Worm (Caenorhabditis elegans) whole organism, L2 larva: Measurements from ENCODE around the gene vha-18.

Experiments used
- C34F6.9 ChIP-seq: fragments of 150-350 bp; optimal IDR thresholded peaks from 2 replicates; lab custom pipeline; 2014; ENCODE audit warnings: missing biosample characterization, missing genetic modification characterization
- F13H6.1 ChIP-seq: sonication (generic microtip); optimal IDR thresholded peaks from 2 replicates; lab custom pipeline; 2016; ENCODE audit warnings: missing genetic modification characterization, missing compliant biosample characterization
- R02D3.7 ChIP-seq: fragments of 150-350 bp; optimal IDR thresholded peaks from 2 replicates; lab custom pipeline; 2014; ENCODE audit warnings: missing biosample characterization, missing genetic modification characterization
- Y55F3AM.14 ChIP-seq: fragments of 200-800 bp; sonication (Bioruptor generic); optimal IDR thresholded peaks from 2 replicates; lab custom pipeline; 2018; ENCODE audit warnings: mild to moderate bottlenecking, missing genetic modification characterization, missing compliant biosample characterization
- ZK546.5 ChIP-seq: sonication (generic microtip); optimal IDR thresholded peaks from 2 replicates; lab custom pipeline; 2017; ENCODE audit warnings: missing biosample characterization, missing genetic modification characterization
- alr-1 ChIP-seq: fragments of 150-350 bp; optimal IDR thresholded peaks from 2 replicates; lab custom pipeline; 2014; ENCODE audit warnings: missing biosample characterization, missing genetic modification characterization
- aly-2 ChIP-seq: fragments of 150-350 bp; optimal IDR thresholded peaks from 2 replicates; lab custom pipeline; 2014; ENCODE audit warnings: missing biosample characterization, missing genetic modification characterization
- ama-1 ChIP-seq: fragments of 150-350 bp; optimal IDR thresholded peaks from 2 replicates; lab custom pipeline; 2018; ENCODE audit warnings: inconsistent platforms
- ceh-82 ChIP-seq: fragments of 150-350 bp; optimal IDR thresholded peaks from 2 replicates; lab custom pipeline; 2014; ENCODE audit warnings: missing biosample characterization, missing genetic modification characterization
- crh-2 ChIP-seq: sonication (generic microtip); optimal IDR thresholded peaks from 2 replicates; lab custom pipeline; 2017; ENCODE audit warnings: missing biosample characterization, missing genetic modification characterization
- dmd-4 ChIP-seq: sonication (generic microtip); optimal IDR thresholded peaks from 2 replicates; lab custom pipeline; 2017; ENCODE audit warnings: missing biosample characterization, missing genetic modification characterization
- egl-27 ChIP-seq: sonication (generic microtip); optimal IDR thresholded peaks from 3 replicates; lab custom pipeline; 2017; ENCODE audit warnings: missing biosample characterization, missing genetic modification reagents, missing genetic modification characterization
- elt-1 ChIP-seq: fragments of 150-350 bp; optimal IDR thresholded peaks from 2 replicates; lab custom pipeline; 2014; ENCODE audit warnings: missing biosample characterization, missing genetic modification characterization
- elt-3 ChIP-seq: sonication (generic microtip); optimal IDR thresholded peaks from 2 replicates; lab custom pipeline; 2017; ENCODE audit warnings: missing biosample characterization, missing genetic modification characterization
- fos-1 ChIP-seq: fragments of 150-350 bp; optimal IDR thresholded peaks from 2 replicates; lab custom pipeline; 2014; ENCODE audit warnings: missing biosample characterization, missing genetic modification characterization
- gmeb-1 ChIP-seq: fragments of 150-350 bp; optimal IDR thresholded peaks from 2 replicates; lab custom pipeline; 2014; ENCODE audit warnings: missing biosample characterization, missing genetic modification characterization
- lin-13 ChIP-seq: fragments of 150-350 bp; optimal IDR thresholded peaks from 2 replicates; lab custom pipeline; 2014; ENCODE audit warnings: missing biosample characterization, missing genetic modification reagents, missing genetic modification characterization
- mab-5 ChIP-seq: fragments of 150-350 bp; optimal IDR thresholded peaks from 2 replicates; lab custom pipeline; 2014; ENCODE audit warnings: missing biosample characterization, missing genetic modification characterization
- mbf-1 ChIP-seq: sonication (generic microtip); optimal IDR thresholded peaks from 2 replicates; lab custom pipeline; 2017; ENCODE audit warnings: missing biosample characterization, missing genetic modification characterization
- mdl-1 ChIP-seq, 2 experiments: fragments of 150-350 bp in 1 of 2; sonication (generic microtip) in 1 of 2; optimal IDR thresholded peaks; 2 replicates each; lab custom pipeline; 2017; ENCODE audit warnings: missing biosample characterization in 2 of 2, missing genetic modification characterization in 2 of 2
- nhr-10 ChIP-seq: sonication (generic microtip); optimal IDR thresholded peaks from 2 replicates; lab custom pipeline; 2017; ENCODE audit warnings: missing biosample characterization, missing genetic modification characterization
- nhr-21 ChIP-seq: fragments of 150-350 bp; optimal IDR thresholded peaks from 2 replicates; lab custom pipeline; 2014; ENCODE audit warnings: missing biosample characterization, missing genetic modification characterization
- nhr-237 ChIP-seq: fragments of 150-350 bp; optimal IDR thresholded peaks from 2 replicates; lab custom pipeline; 2014; ENCODE audit warnings: missing biosample characterization, missing genetic modification characterization
- nhr-25 ChIP-seq: fragments of 150-350 bp; sonication (generic microtip); optimal IDR thresholded peaks from 3 replicates; lab custom pipeline; 2014; ENCODE audit warnings: missing biosample characterization, missing genetic modification characterization
- nhr-77 ChIP-seq: fragments of 150-350 bp; optimal IDR thresholded peaks from 2 replicates; lab custom pipeline; 2014; ENCODE audit warnings: missing biosample characterization, missing genetic modification characterization
- peb-1 ChIP-seq: fragments of 150-350 bp; optimal IDR thresholded peaks from 2 replicates; lab custom pipeline; 2014; ENCODE audit warnings: missing biosample characterization, missing genetic modification characterization
- sem-4 ChIP-seq: fragments of 150-350 bp; optimal IDR thresholded peaks from 2 replicates; lab custom pipeline; 2014; ENCODE audit warnings: missing biosample characterization, missing genetic modification reagents, missing genetic modification characterization
- sma-9 ChIP-seq, 2 experiments: fragments of 150-350 bp in 1 of 2; sonication (generic microtip) in 1 of 2; optimal IDR thresholded peaks; 2 replicates each; lab custom pipeline; 2014 to 2016; ENCODE audit warnings: missing genetic modification characterization in 2 of 2, mild to moderate bottlenecking in 1 of 2, missing biosample characterization in 1 of 2, missing compliant biosample characterization in 1 of 2, missing genetic modification reagents in 1 of 2, moderate library complexity in 1 of 2
- snpc-4 ChIP-seq: fragments of 150-350 bp; optimal IDR thresholded peaks from 2 replicates; lab custom pipeline; 2014; ENCODE audit warnings: missing biosample characterization, missing genetic modification characterization
- unc-39 ChIP-seq: fragments of 150-350 bp; optimal IDR thresholded peaks from 2 replicates; lab custom pipeline; 2014; ENCODE audit warnings: missing biosample characterization, missing genetic modification characterization
- unc-55 ChIP-seq: fragments of 150-350 bp; sonication (generic microtip); optimal IDR thresholded peaks from 3 replicates; lab custom pipeline; 2014; ENCODE audit warnings: missing biosample characterization, missing genetic modification reagents, missing genetic modification characterization
- zag-1 ChIP-seq: fragments of 150-350 bp; optimal IDR thresholded peaks from 2 replicates; lab custom pipeline; 2014; ENCODE audit warnings: missing biosample characterization, missing genetic modification characterization
- ztf-11 ChIP-seq: sonication (generic microtip); optimal IDR thresholded peaks from 2 replicates; lab custom pipeline; 2017; ENCODE audit warnings: missing biosample characterization, missing genetic modification characterization
- ztf-4 ChIP-seq: fragments of 150-350 bp; optimal IDR thresholded peaks from 2 replicates; lab custom pipeline; 2014; ENCODE audit warnings: missing biosample characterization, missing genetic modification characterization

vha-18 gene

ce11 chrV:8383716-8384115 lies 29.6 kb downstream of the vha-18 start, which contains the start of gene F52E1.14:
TSS of gene F52E1.14 (plus strand) at chrV:8383922.
- peak; percentile 51 for TF ChIP-seq crh-2
- TF ChIP-seq peb-1 = no peak
- peak; percentile 67 for TF ChIP-seq fos-1 (tag; lab: Kevin White, UChicago)
- TF ChIP-seq F13H6.1 (tag; lab: Kevin White, UChicago) = peak; percentile 39
- TF ChIP-seq sma-9 (GFP tag; optimal IDR thresholded peaks at IDR 0.05; lab: Kevin White, UChicago) = peak; percentile 51
- no peak for TF ChIP-seq sma-9 (tag; optimal IDR thresholded peaks at IDR 0.05; lab: Kevin White, UChicago)
- no peak for TF ChIP-seq zag-1

ce11 chrV:8380076-8380475 lies 33.2 kb downstream of the vha-18 start:
- TF ChIP-seq sem-4 = no peak
- no peak for TF ChIP-seq ama-1 (lab: Kevin White, UChicago)
- TF ChIP-seq aly-2 (tag; lab: Kevin White, UChicago) = no peak
- TF ChIP-seq ztf-4 (tag; lab: Kevin White, UChicago) = no peak
- no peak for TF ChIP-seq nhr-10 (tag; lab: Kevin White, UChicago)
- TF ChIP-seq zag-1 = no peak
- no peak for TF ChIP-seq nhr-77 (tag; lab: Kevin White, UChicago)
- no peak for TF ChIP-seq nhr-237
- no peak for TF ChIP-seq nhr-21
- TF ChIP-seq mdl-1 (tag; optimal IDR thresholded peaks at IDR 0.05; lab: Kevin White, UChicago) = no peak
- TF ChIP-seq dmd-4 = no peak
- TF ChIP-seq unc-39 (tag; lab: Kevin White, UChicago) = no peak
- TF ChIP-seq gmeb-1 (tag; lab: Kevin White, UChicago) = no peak
- no peak for TF ChIP-seq ZK546.5 (tag; lab: Kevin White, UChicago)
- TF ChIP-seq, all 48 proteins: peak for 0

ce11 chrV:8379206-8379605 lies 34.1 kb downstream of the vha-18 start, which contains the start of gene F52E1.5:
TSS of gene F52E1.5 (plus strand) at chrV:8379506.
- no peak for TF ChIP-seq ztf-11 (tag; lab: Kevin White, UChicago)

- TF ChIP-seq nhr-237 = no peak
- no peak for TF ChIP-seq crh-2
- no peak for TF ChIP-seq unc-39 (tag; lab: Kevin White, UChicago)
- no peak for TF ChIP-seq Y55F3AM.14 (GFP tag; lab: Kevin White, UChicago)
- TF ChIP-seq ZK546.5 (tag; lab: Kevin White, UChicago) = no peak
- no peak for TF ChIP-seq elt-3 (tag; lab: Kevin White, UChicago)
- no peak for TF ChIP-seq ztf-4 (tag; lab: Kevin White, UChicago)
- TF ChIP-seq ama-1 (lab: Kevin White, UChicago) = no peak
- no peak for TF ChIP-seq peb-1
- TF ChIP-seq alr-1 = no peak
- TF ChIP-seq egl-27 = no peak
- TF ChIP-seq nhr-10 (tag; lab: Kevin White, UChicago) = no peak
- TF ChIP-seq mdl-1 (tag; optimal IDR thresholded peaks at IDR 0.05; lab: Kevin White, UChicago) = no peak
- TF ChIP-seq sem-4 = no peak
- no peak for TF ChIP-seq R02D3.7 (tag; lab: Kevin White, UChicago)
- no peak for TF ChIP-seq C34F6.9
These were observed 37.4 kb downstream of the vha-18 start, which contains the start of gene F38E1.3 for ce11 chrV:8375849-8376248. TSS of gene F38E1.3 (plus strand) at chrV:8376149.

ce11 chrV:8375419-8375818 lies 37.9 kb downstream of the vha-18 start, which contains the start of gene F38E1.10:
TSS of gene F38E1.10 (minus strand) at chrV:8375519.
- TF ChIP-seq gmeb-1 (tag; lab: Kevin White, UChicago) (no peak), nhr-10 (tag; lab: Kevin White, UChicago) (no peak), snpc-4 (tag; lab: Kevin White, UChicago) (no peak), elt-1 (tag; lab: Kevin White, UChicago) (no peak)

ce11 chrV:8370705-8371104 lies 42.6 kb downstream of the vha-18 start, which contains the start of gene gpa-2:
TSS of gene gpa-2 (plus strand) at chrV:8371005.
- TF ChIP-seq elt-3 (tag; lab: Kevin White, UChicago) (no peak), ceh-82 (no peak), mbf-1 (tag; lab: Kevin White, UChicago) (no peak), nhr-25 (tag; lab: Kevin White, UChicago) (no peak), lin-13 (GFP tag; lab: Kevin White, UChicago) (no peak), ztf-11 (tag; lab: Kevin White, UChicago) (no peak), F13H6.1 (tag; lab: Kevin White, UChicago) (no peak), unc-55 (GFP tag; lab: Kevin White, UChicago) (no peak), gmeb-1 (tag; lab: Kevin White, UChicago) (no peak), mab-5 (tag; lab: Kevin White, UChicago) (no peak), nhr-237 (no peak)
- TF ChIP-seq, all 48 proteins: peak for 0
